Worm (Caenorhabditis elegans): ENCODE results near the gene R08E5.4.
A peak's percentile ranks its signal among the peaks of the same experiment; 100 is the strongest.

Gene R08E5.4

ce11 chrV:3771437-3772256 lies 3.3 kb downstream of the R08E5.4 start, which contains the start of the genes R08E5.1 and rips-1:
Gene R08E5.1 (minus strand): TSS chrV:3771518.
Gene rips-1 (plus strand): TSS chrV:3772021.
- TF ChIP-seq nhr-47 (tag; optimal IDR thresholded peaks at IDR 0.05) (no peak), nhr-20 (tag; optimal IDR thresholded peaks at IDR 0.05) (peak; percentile 43), lin-14 (GFP tag; optimal IDR thresholded peaks at IDR 0.05) (peak; percentile 35), unc-130 (tag; optimal IDR thresholded peaks at IDR 0.05) (peak; percentile 26), unc-30 (tag; optimal IDR thresholded peaks at IDR 0.05) (no peak), sptf-1 (tag; optimal IDR thresholded peaks at IDR 0.05) (no peak), fkh-10 (GFP tag; optimal IDR thresholded peaks at IDR 0.05) (no peak), efl-1 (optimal IDR thresholded peaks at IDR 0.05) (no peak), efl-1 (GFP tag; optimal IDR thresholded peaks at IDR 0.05 in 1 of 2) (peak in 1 of 2 experiments; percentile 22), nhr-85 (tag) (peak; percentile 81), skn-1 (tag; optimal IDR thresholded peaks at IDR 0.05) (no peak), elt-3 (tag; optimal IDR thresholded peaks at IDR 0.05) (peak in 1 of 6 experiments; percentile 44), nhr-12 (tag; optimal IDR thresholded peaks at IDR 0.05) (no peak), aha-1 (tag; optimal IDR thresholded peaks at IDR 0.05) (peak; percentile 39), ztf-4 (tag; optimal IDR thresholded peaks at IDR 0.05) (no peak), C34B4.2 (tag; optimal IDR thresholded peaks at IDR 0.05) (no peak), blmp-1 (tag; optimal IDR thresholded peaks at IDR 0.05) (peak; percentile 62), dsc-1 (tag; optimal IDR thresholded peaks at IDR 0.05) (no peak), snu-23 (GFP tag; optimal IDR thresholded peaks at IDR 0.05) (peak; percentile 14), ama-1 (optimal IDR thresholded peaks at IDR 0.05) (no peak)

- TF ChIP-seq mep-1 (tag; optimal IDR thresholded peaks at IDR 0.05), result no peak
- TF ChIP-seq zip-4 (GFP tag; optimal IDR thresholded peaks at IDR 0.05), result no peak
- no peak for TF ChIP-seq xbp-1 (tag; optimal IDR thresholded peaks at IDR 0.05)
- no peak for TF ChIP-seq unc-86 (tag; optimal IDR thresholded peaks at IDR 0.05)
- no peak for TF ChIP-seq sup-37 (GFP tag; optimal IDR thresholded peaks at IDR 0.05)
- TF ChIP-seq nhr-76 (tag; optimal IDR thresholded peaks at IDR 0.05), result no peak
- no peak for TF ChIP-seq aly-2 (tag; optimal IDR thresholded peaks at IDR 0.05)
- no peak for TF ChIP-seq lir-3 (tag; optimal IDR thresholded peaks at IDR 0.05; ENCODE audit: poor library complexity)
- no peak for TF ChIP-seq ces-1 (GFP tag; optimal IDR thresholded peaks at IDR 0.05)
- TF ChIP-seq ztf-11 (tag; optimal IDR thresholded peaks at IDR 0.05), result no peak
Observed at ce11 chrV:3773618-3774017, 5.2 kb downstream of the R08E5.4 start.

ce11 chrV:3774653-3775052 lies 6.3 kb downstream of the R08E5.4 start:
- TF ChIP-seq elt-2 (tag; optimal IDR thresholded peaks at IDR 0.05) (peak; percentile 14), C04F5.9 (tag; optimal IDR thresholded peaks at IDR 0.05) (no peak)

- no peak for TF ChIP-seq zip-4 (GFP tag; optimal IDR thresholded peaks at IDR 0.05)
- no peak for TF ChIP-seq grh-1 (GFP tag; IDR thresholded peaks at IDR 0.05)
- TF ChIP-seq C16A3.4 (tag; optimal IDR thresholded peaks at IDR 0.05), result no peak
- TF ChIP-seq xbp-1 (tag; optimal IDR thresholded peaks at IDR 0.05), result no peak
- TF ChIP-seq sup-37 (GFP tag; optimal IDR thresholded peaks at IDR 0.05), result no peak
- TF ChIP-seq ztf-11 (tag; optimal IDR thresholded peaks at IDR 0.05), result no peak
- no peak for TF ChIP-seq blmp-1 (tag; optimal IDR thresholded peaks at IDR 0.05)
- no peak for TF ChIP-seq skn-1 (tag; optimal IDR thresholded peaks at IDR 0.05)
Observed at ce11 chrV:3776086-3776589, 7.8 kb downstream of the R08E5.4 start, which contains the start of gene cysl-3. Gene cysl-3 (minus strand): TSS chrV:3776136.

ce11 chrV:3776946-3777345 lies 8.6 kb downstream of the R08E5.4 start:
- peak in 1 of 6 experiments; percentile 12 for TF ChIP-seq elt-3 (tag; optimal IDR thresholded peaks at IDR 0.05)
- TF ChIP-seq vab-15 (tag; optimal IDR thresholded peaks at IDR 0.05), result no peak
- peak; percentile 51 for TF ChIP-seq lin-14 (GFP tag; optimal IDR thresholded peaks at IDR 0.05)
- no peak for TF ChIP-seq hpl-2 (GFP tag; optimal IDR thresholded peaks at IDR 0.05)
- TF ChIP-seq isw-1 (GFP tag; IDR thresholded peaks at IDR 0.05), result no peak
- no peak for TF ChIP-seq nhr-84 (tag; optimal IDR thresholded peaks at IDR 0.05)
- TF ChIP-seq ama-1 (optimal IDR thresholded peaks at IDR 0.05), result no peak
- TF ChIP-seq ceh-63 (GFP tag; optimal IDR thresholded peaks at IDR 0.05), result no peak
- no peak for TF ChIP-seq nhr-77 (tag; optimal IDR thresholded peaks at IDR 0.05)
- no peak for TF ChIP-seq zip-4 (GFP tag; optimal IDR thresholded peaks at IDR 0.05)
- TF ChIP-seq efl-1 (optimal IDR thresholded peaks at IDR 0.05), result no peak
- peak in 1 of 2 experiments; percentile 87 for TF ChIP-seq efl-1 (GFP tag; optimal IDR thresholded peaks at IDR 0.05 in 1 of 2)
- peak; percentile 33 for TF ChIP-seq nhr-20 (tag; optimal IDR thresholded peaks at IDR 0.05)
- peak; percentile 69 for TF ChIP-seq nhr-85 (tag)
- TF ChIP-seq mdl-1 (tag; optimal IDR thresholded peaks at IDR 0.05), result peak in 1 of 2 experiments; percentile 28
- no peak for TF ChIP-seq pag-3 (tag; optimal IDR thresholded peaks at IDR 0.05; ENCODE audit: borderline replicate concordance, insufficient read depth)
- no peak for TF ChIP-seq lin-13 (GFP tag; optimal IDR thresholded peaks at IDR 0.05)
- TF ChIP-seq blmp-1 (tag; optimal IDR thresholded peaks at IDR 0.05), result peak; percentile 43
